Fruit fly (Drosophila melanogaster) whole organism, embryonic: Measurements from ENCODE around the gene CG43886.

Experiments used
- Asciz ChIP-seq: fragments of 200-800 bp; sonication (Bioruptor generic); optimal IDR thresholded peaks from 2 replicates; lab custom pipeline; 2017; ENCODE audit warnings: missing biosample characterization, mild to moderate bottlenecking, missing genetic modification characterization, missing genetic modification reagents
- Atf-2 ChIP-seq: fragments of 200-800 bp; sonication (Bioruptor generic); optimal IDR thresholded peaks from 2 replicates; lab custom pipeline; 2016; ENCODE audit warnings: missing biosample characterization, missing genetic modification characterization
- Bgb ChIP-seq: fragments of 200-800 bp; sonication (Bioruptor generic); IDR thresholded peaks from 2 replicates; pipeline ENCODE4 v1.3.6; 2022; ENCODE audit warnings: missing biosample characterization, missing genetic modification characterization; ENCODE audit not compliant: partially characterized antibody
- CG10267 ChIP-seq: fragments of 200-800 bp; sonication (Bioruptor generic); optimal IDR thresholded peaks from 2 replicates; lab custom pipeline; 2018; ENCODE audit warnings: missing biosample characterization, mild to moderate bottlenecking, missing genetic modification characterization, moderate library complexity
- CG10366 ChIP-seq: fragments of 200-800 bp; sonication (Bioruptor generic); IDR thresholded peaks from 2 replicates; pipeline ENCODE4 v1.3.6; 2022; ENCODE audit warnings: missing biosample characterization, missing genetic modification characterization
- CG10979 ChIP-seq: fragments of 200-800 bp; sonication (Bioruptor generic); optimal IDR thresholded peaks from 2 replicates; lab custom pipeline; 2018; ENCODE audit warnings: missing biosample characterization, mild to moderate bottlenecking, missing genetic modification characterization, moderate library complexity
- CG11695 ChIP-seq: fragments of 200-800 bp; sonication (Bioruptor generic); IDR thresholded peaks from 3 replicates; pipeline ENCODE4 v1.3.6; 2022; ENCODE audit warnings: missing biosample characterization, missing genetic modification characterization
- CG12104 ChIP-seq: fragments of 200-800 bp; sonication (Bioruptor generic); optimal IDR thresholded peaks from 3 replicates; lab custom pipeline; 2016; ENCODE audit warnings: missing biosample characterization, missing genetic modification characterization
- CG1233 ChIP-seq: fragments of 200-800 bp; sonication (Bioruptor generic); optimal IDR thresholded peaks from 4 replicates; lab custom pipeline; 2018; ENCODE audit warnings: missing biosample characterization, mild to moderate bottlenecking, missing genetic modification characterization
- CG12391 ChIP-seq: fragments of 200-800 bp; sonication (Bioruptor generic); optimal IDR thresholded peaks from 3 replicates; lab custom pipeline; 2018; ENCODE audit warnings: missing biosample characterization, mild to moderate bottlenecking, missing genetic modification characterization, moderate library complexity
- CG12942 ChIP-seq: fragments of 200-800 bp; sonication (Bioruptor generic); optimal IDR thresholded peaks from 3 replicates; lab custom pipeline; 2016; ENCODE audit warnings: missing biosample characterization, missing genetic modification characterization
- CG13296 ChIP-seq: fragments of 200-800 bp; sonication (Bioruptor generic); optimal IDR thresholded peaks from 3 replicates; lab custom pipeline; 2018; ENCODE audit warnings: missing biosample characterization, mild to moderate bottlenecking, missing genetic modification characterization
- CG15514 ChIP-seq: fragments of 200-800 bp; sonication (Bioruptor generic); optimal IDR thresholded peaks from 3 replicates; lab custom pipeline; 2017; ENCODE audit warnings: missing biosample characterization, missing genetic modification characterization, mild to moderate bottlenecking, moderate library complexity, missing genetic modification reagents
- CG31224 ChIP-seq: fragments of 200-800 bp; sonication (Bioruptor generic); IDR thresholded peaks from 2 replicates; pipeline ENCODE4 v1.3.6; 2022; ENCODE audit warnings: missing biosample characterization, missing genetic modification characterization
- CG33557 ChIP-seq: fragments of 200-800 bp; sonication (Bioruptor generic); optimal IDR thresholded peaks from 2 replicates; lab custom pipeline; 2019; ENCODE audit warnings: missing biosample characterization, mild to moderate bottlenecking, missing genetic modification characterization, moderate library complexity
- CG34224 ChIP-seq: fragments of 200-800 bp; sonication (Bioruptor generic); IDR thresholded peaks from 3 replicates; pipeline ENCODE4 v1.3.6; 2022; ENCODE audit warnings: missing biosample characterization, missing genetic modification characterization; ENCODE audit not compliant: partially characterized antibody
- CG6683 ChIP-seq: fragments of 200-800 bp; sonication (Bioruptor generic); optimal IDR thresholded peaks from 2 replicates; lab custom pipeline; 2017; ENCODE audit warnings: missing biosample characterization, mild to moderate bottlenecking, missing genetic modification characterization, missing genetic modification reagents
- CG6791 ChIP-seq: fragments of 200-800 bp; sonication (Bioruptor generic); IDR thresholded peaks from 3 replicates; pipeline ENCODE4 v1.3.6; 2022; ENCODE audit warnings: missing biosample characterization, missing genetic modification characterization; ENCODE audit not compliant: partially characterized antibody
- CG8281 ChIP-seq: fragments of 200-800 bp; sonication (Bioruptor generic); optimal IDR thresholded peaks from 2 replicates; lab custom pipeline; 2018; ENCODE audit warnings: missing biosample characterization, mild to moderate bottlenecking, missing genetic modification characterization, moderate library complexity
- CG8388 ChIP-seq: fragments of 200-800 bp; sonication (Bioruptor generic); optimal IDR thresholded peaks from 2 replicates; lab custom pipeline; 2019; ENCODE audit warnings: missing biosample characterization, mild to moderate bottlenecking, missing genetic modification characterization, moderate library complexity
- CG8944 ChIP-seq: fragments of 200-800 bp; sonication (Bioruptor generic); optimal IDR thresholded peaks from 3 replicates; lab custom pipeline; 2016; ENCODE audit warnings: missing biosample characterization, missing genetic modification characterization
- CrebB ChIP-seq: fragments of 200-800 bp; sonication (Bioruptor generic); optimal IDR thresholded peaks from 3 replicates; lab custom pipeline; 2018; ENCODE audit warnings: missing biosample characterization, mild to moderate bottlenecking, missing genetic modification characterization
- Dbx ChIP-seq: fragments of 200-800 bp; sonication (Bioruptor generic); IDR thresholded peaks from 3 replicates; pipeline ENCODE4 v1.3.6; 2022; ENCODE audit warnings: missing biosample characterization, missing genetic modification characterization
- ERR ChIP-seq: fragments of 200-800 bp; sonication (Bioruptor generic); optimal IDR thresholded peaks from 2 replicates; lab custom pipeline; 2016; ENCODE audit warnings: missing biosample characterization, missing genetic modification characterization
- Gsc ChIP-seq: fragments of 200-800 bp; sonication (Bioruptor generic); IDR thresholded peaks from 2 replicates; pipeline ENCODE4 v1.3.6; 2022; ENCODE audit warnings: missing biosample characterization, missing genetic modification characterization
- H2.0 ChIP-seq: fragments of 200-800 bp; sonication (Bioruptor generic); IDR thresholded peaks from 2 replicates; pipeline ENCODE4 v1.3.6; 2022; ENCODE audit warnings: missing biosample characterization, missing genetic modification characterization
- Lpt ChIP-seq: fragments of >200 bp; optimal IDR thresholded peaks from 2 replicates; lab custom pipeline; 2018; ENCODE audit warnings: missing biosample characterization, missing genetic modification characterization
- Spps ChIP-seq: fragments of 200-800 bp; sonication (Bioruptor generic); optimal IDR thresholded peaks from 2 replicates; lab custom pipeline; 2018; ENCODE audit warnings: missing biosample characterization, mild to moderate bottlenecking, missing genetic modification characterization
- Stat92E ChIP-seq, 3 experiments: fragments of >200 bp in 2 of 3; fragments of 200-800 bp in 1 of 3; sonication (Bioruptor generic) in 1 of 3; optimal IDR thresholded peaks; 2 replicates each; lab custom pipeline; 2017 to 2019; ENCODE audit warnings: missing biosample characterization in 3 of 3, missing genetic modification characterization in 3 of 3, mild to moderate bottlenecking in 1 of 3, moderate library complexity in 1 of 3
- bowl ChIP-seq: fragments of 200-800 bp; sonication (Bioruptor generic); IDR thresholded peaks from 2 replicates; pipeline ENCODE4 v1.3.6; 2022; ENCODE audit warnings: missing biosample characterization, missing genetic modification characterization
- btn ChIP-seq: fragments of 200-800 bp; sonication (Bioruptor generic); optimal IDR thresholded peaks from 2 replicates; lab custom pipeline; 2016; ENCODE audit warnings: missing biosample characterization, missing genetic modification characterization
- ci ChIP-seq: fragments of 200-800 bp; sonication (Bioruptor generic); IDR thresholded peaks from 3 replicates; pipeline ENCODE4 v1.3.6; 2022; ENCODE audit warnings: missing biosample characterization, missing genetic modification characterization
- crol ChIP-seq: fragments of 200-800 bp; sonication (Bioruptor generic); IDR thresholded peaks from 2 replicates; pipeline ENCODE4 v1.3.6; 2022; ENCODE audit warnings: missing biosample characterization, missing genetic modification characterization
- cwo ChIP-seq: fragments of 200-800 bp; sonication (Bioruptor generic); optimal IDR thresholded peaks from 3 replicates; lab custom pipeline; 2017; ENCODE audit warnings: missing biosample characterization, missing genetic modification characterization, mild to moderate bottlenecking, moderate library complexity, missing genetic modification reagents
- dmrt99B ChIP-seq: fragments of 200-800 bp; sonication (Bioruptor generic); optimal IDR thresholded peaks from 2 replicates; lab custom pipeline; 2018; ENCODE audit warnings: missing biosample characterization, mild to moderate bottlenecking, missing genetic modification characterization, moderate library complexity
- gfzf ChIP-seq: fragments of 200-800 bp; sonication (Bioruptor generic); optimal IDR thresholded peaks from 2 replicates; lab custom pipeline; 2016; ENCODE audit warnings: missing biosample characterization, mild to moderate bottlenecking, missing genetic modification characterization, moderate library complexity
- grn ChIP-seq: fragments of 200-800 bp; sonication (Bioruptor generic); optimal IDR thresholded peaks from 3 replicates; lab custom pipeline; 2017; ENCODE audit warnings: missing biosample characterization, missing genetic modification characterization
- hbn ChIP-seq: fragments of 200-800 bp; sonication (Bioruptor generic); IDR thresholded peaks from 2 replicates; pipeline ENCODE4 v1.3.6; 2022; ENCODE audit warnings: missing biosample characterization, missing genetic modification characterization; ENCODE audit not compliant: partially characterized antibody
- hkb ChIP-seq, 2 experiments: fragments of 200-800 bp in 1 of 2; fragments of >200 bp in 1 of 2; sonication (Bioruptor generic) in 1 of 2; IDR thresholded peaks in 1 of 2; optimal IDR thresholded peaks in 1 of 2; 2 replicates each; pipeline versions ENCODE4 v1.3.6 to Lab custom; 2017 to 2022; ENCODE audit warnings: missing biosample characterization in 1 of 2, missing genetic modification characterization in 1 of 2
- prd ChIP-seq, 3 experiments: fragments of >200 bp in 2 of 3; fragments of 200-800 bp in 1 of 3; sonication (Bioruptor generic) in 1 of 3; optimal IDR thresholded peaks in 2 of 3; IDR thresholded peaks in 1 of 3; 2 replicates in 2 of 3; 3 replicates in 1 of 3; pipeline versions ENCODE4 v1.3.6 to Lab custom; 2017 to 2022; ENCODE audit warnings: missing biosample characterization in 1 of 3, missing genetic modification characterization in 1 of 3
- repo ChIP-seq: fragments of 200-800 bp; sonication (Bioruptor generic); optimal IDR thresholded peaks from 2 replicates; lab custom pipeline; 2016; ENCODE audit warnings: missing biosample characterization, missing genetic modification characterization
- ro ChIP-seq: fragments of 200-800 bp; sonication (Bioruptor generic); IDR thresholded peaks from 2 replicates; pipeline ENCODE4 v1.3.6; 2022; ENCODE audit warnings: missing biosample characterization, missing genetic modification characterization
- row ChIP-seq: fragments of 200-800 bp; sonication (Bioruptor generic); IDR thresholded peaks from 3 replicates; pipeline ENCODE4 v1.3.6; 2022; ENCODE audit warnings: missing biosample characterization, missing genetic modification characterization
- sens ChIP-seq: fragments of 200-800 bp; sonication (Bioruptor generic); peaks from one replicate; lab custom pipeline; 2016; ENCODE audit warnings: missing biosample characterization, missing genetic modification characterization
- stc ChIP-seq: fragments of 200-800 bp; sonication (Bioruptor generic); IDR thresholded peaks from 2 replicates; pipeline ENCODE4 v1.3.6; 2022; ENCODE audit warnings: missing biosample characterization, missing genetic modification characterization
- sug ChIP-seq: fragments of 200-800 bp; optimal IDR thresholded peaks from 2 replicates; lab custom pipeline; 2019; ENCODE audit warnings: missing biosample characterization, mild to moderate bottlenecking, missing genetic modification characterization, moderate library complexity
- tgo ChIP-seq: fragments of 200-800 bp; sonication (Bioruptor generic); IDR thresholded peaks from 3 replicates; pipeline ENCODE4 v1.3.6; 2022; ENCODE audit warnings: missing biosample characterization, missing genetic modification characterization
- tin ChIP-seq: fragments of 200-800 bp; sonication (Bioruptor generic); optimal IDR thresholded peaks from 3 replicates; lab custom pipeline; 2016; ENCODE audit warnings: missing biosample characterization, missing genetic modification characterization
- trem ChIP-seq: fragments of 200-800 bp; optimal IDR thresholded peaks from 3 replicates; lab custom pipeline; 2019; ENCODE audit warnings: missing biosample characterization, mild to moderate bottlenecking, missing genetic modification characterization, moderate library complexity
- zen2 ChIP-seq: fragments of 200-800 bp; sonication (Bioruptor generic); IDR thresholded peaks from 3 replicates; pipeline ENCODE4 v1.3.6; 2022; ENCODE audit warnings: missing biosample characterization, missing genetic modification characterization; ENCODE audit not compliant: partially characterized antibody

Gene CG43886

DNA sequence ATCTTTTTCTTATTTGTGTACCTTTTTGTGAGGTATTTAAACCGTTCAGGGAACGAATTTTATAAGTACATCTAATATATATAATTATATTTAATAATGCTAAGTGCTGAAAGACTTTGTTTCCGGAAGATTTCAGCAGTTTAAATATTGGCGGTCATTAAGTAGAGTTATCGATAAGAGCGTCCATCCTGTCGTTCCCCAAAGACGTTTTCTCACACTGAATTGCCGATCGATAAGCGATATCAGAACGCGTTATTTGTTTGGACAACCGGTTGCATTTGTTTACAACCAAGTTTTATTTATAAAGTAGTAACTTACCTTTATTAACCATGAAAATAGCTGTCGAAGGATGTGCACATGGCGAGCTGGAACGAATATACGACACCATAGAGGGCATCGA is 38.0 kb downstream of the CG43886 start, which contains the start of gene ldbr (continued):
- no peak for TF ChIP-seq CG8388 (GFP tag; lab: Kevin White, UChicago)
- TF ChIP-seq CG34224 = peak; percentile 63; the same call in 2 of the 3 replicates
- TF ChIP-seq CG33557 (GFP tag; lab: Kevin White, UChicago) = no peak
- TF ChIP-seq ERR (GFP tag; lab: Kevin White, UChicago) = no peak
- TF ChIP-seq CG12391 (tag; lab: Kevin White, UChicago) = peak; percentile 18
- TF ChIP-seq CG12104 (GFP tag; lab: Kevin White, UChicago) = no peak
- no peak for TF ChIP-seq CG1233 (GFP tag; lab: Kevin White, UChicago)
- no peak for TF ChIP-seq Stat92E (GFP tag; optimal IDR thresholded peaks at IDR 0.05; lab: Kevin White, UChicago)
- TF ChIP-seq CG8281 (tag; lab: Kevin White, UChicago) = no peak
- no peak for TF ChIP-seq Spps
- TF ChIP-seq zen2 (GFP tag; lab: Robert Waterston, UW) = peak; percentile 30; the same call in 1 of the 3 replicates
- TF ChIP-seq Atf-2 (GFP tag; lab: Kevin White, UChicago) = no peak
- no peak for TF ChIP-seq CG12942 (GFP tag; lab: Kevin White, UChicago)
- no peak for TF ChIP-seq btn
- no peak for TF ChIP-seq grn (GFP tag; lab: Kevin White, UChicago)
- no peak for TF ChIP-seq repo
- peak; percentile 39 for TF ChIP-seq CrebB (tag; lab: Kevin White, UChicago)
- TF ChIP-seq bowl (GFP tag; lab: Robert Waterston, UW) = no peak
- no peak for TF ChIP-seq ro (GFP tag; lab: Robert Waterston, UW)
- no peak for TF ChIP-seq Asciz (GFP tag; lab: Kevin White, UChicago)
- TF ChIP-seq CG10366 (GFP tag; lab: Robert Waterston, UW) = no peak
- no peak for TF ChIP-seq tin (GFP tag; lab: Kevin White, UChicago)
- no peak for TF ChIP-seq cwo (GFP tag; lab: Kevin White, UChicago)
- peak; percentile 94 for TF ChIP-seq CG10267 (tag; lab: Kevin White, UChicago)
- peak; percentile 57; the same call in 2 of the 3 replicates for TF ChIP-seq CG6791 (GFP tag; lab: Robert Waterston, UW)
- TF ChIP-seq tgo (GFP tag; lab: Robert Waterston, UW) = no peak
- peak; percentile 49 for TF ChIP-seq trem (tag; lab: Kevin White, UChicago)
- no peak for TF ChIP-seq CG11695 (GFP tag; lab: Robert Waterston, UW)
- TF ChIP-seq CG13296 (GFP tag; lab: Kevin White, UChicago) = peak; percentile 14
- TF ChIP-seq ci (GFP tag; lab: Robert Waterston, UW) = 0 out of 3 replicates have a peak, but pooled peaks have one; percentile 29
- TF ChIP-seq gfzf = peak; percentile 40
- TF ChIP-seq CG6683 = no peak
- TF ChIP-seq CG31224 (GFP tag; lab: Robert Waterston, UW) = no peak
- peak; percentile 45 for TF ChIP-seq CG15514 (GFP tag; lab: Kevin White, UChicago)
- TF ChIP-seq CG10979 (tag; lab: Kevin White, UChicago) = no peak
- no peak for TF ChIP-seq Dbx (GFP tag; lab: Robert Waterston, UW)

DNA sequence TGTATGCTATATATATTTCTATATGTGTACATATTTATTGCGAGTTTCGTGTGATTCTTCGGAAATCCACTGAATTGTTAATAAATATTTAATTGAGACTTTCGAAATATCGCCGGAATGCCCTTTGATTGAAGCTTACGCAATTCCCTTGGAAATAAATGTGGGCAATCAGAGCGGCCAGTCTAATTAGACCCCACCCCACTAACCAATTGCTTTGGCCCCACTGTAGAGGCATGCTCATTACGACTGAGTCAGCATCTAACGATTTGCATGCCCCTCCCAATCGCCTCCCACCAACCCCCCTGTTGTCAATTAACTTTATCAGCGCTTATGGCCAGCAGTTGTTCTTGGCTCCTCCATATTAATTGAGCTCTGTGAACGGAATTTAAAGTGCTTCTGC is 42.8 kb downstream of the CG43886 start:
- no peak for TF ChIP-seq dmrt99B (tag; lab: Kevin White, UChicago)
- no peak for TF ChIP-seq hbn (GFP tag; lab: Robert Waterston, UW)
- TF ChIP-seq hkb (optimal IDR thresholded peaks at IDR 0.05; lab: Kevin White, UChicago) = no peak
- TF ChIP-seq hkb (GFP tag; IDR thresholded peaks at IDR 0.05; lab: Robert Waterston, UW) = 0 out of 2 replicates have a peak, but pooled peaks have one; percentile 15
- no peak for TF ChIP-seq CG8944 (GFP tag; lab: Kevin White, UChicago)
- no peak for TF ChIP-seq stc (GFP tag; lab: Robert Waterston, UW)
- peak; percentile 73 for TF ChIP-seq sens (GFP tag; lab: Kevin White, UChicago)
- no peak for TF ChIP-seq H2.0 (GFP tag; lab: Robert Waterston, UW)
- no peak for TF ChIP-seq Gsc
- TF ChIP-seq Lpt (GFP tag; lab: Kevin White, UChicago) = no peak
- TF ChIP-seq crol (GFP tag; lab: Robert Waterston, UW) = peak; percentile 27
- TF ChIP-seq prd (optimal IDR thresholded peaks at IDR 0.05; lab: Kevin White, UChicago) = no peak
- TF ChIP-seq prd (GFP tag; IDR thresholded peaks at IDR 0.05; lab: Robert Waterston, UW) = no peak
- TF ChIP-seq sug (tag; lab: Kevin White, UChicago) = peak; percentile 31
- 0 out of 3 replicates have a peak, but pooled peaks have one; percentile 19 for TF ChIP-seq row (GFP tag; lab: Robert Waterston, UW)
- peak; percentile 43 for TF ChIP-seq Bgb (GFP tag; lab: Robert Waterston, UW)
